Worm (Caenorhabditis elegans) whole organism, young adult: ENCODE measurements around the gene T26C12.3.

Experiments
- B0035.1 ChIP-seq: sonication (generic microtip); optimal IDR thresholded peaks from 2 replicates; lab custom pipeline; 2016; ENCODE audit warnings: missing genetic modification characterization, mild to moderate bottlenecking, missing compliant biosample characterization, missing genotype, missing genetic modification reagents
- C17E4.6 ChIP-seq: fragments of 200-800 bp; sonication (Bioruptor generic); IDR thresholded peaks from 2 replicates; pipeline ENCODE4 v1.3.6; 2022; ENCODE audit warnings: missing genetic modification reagents, missing genetic modification characterization, missing compliant biosample characterization
- F37B4.10 ChIP-seq: fragments of 200-800 bp; sonication (Bioruptor generic); IDR thresholded peaks from 2 replicates; pipeline ENCODE4 v1.3.6; 2022; ENCODE audit warnings: missing genetic modification characterization, missing compliant biosample characterization
- F49E8.2 ChIP-seq: sonication (generic microtip); optimal IDR thresholded peaks from 3 replicates; lab custom pipeline; 2017; ENCODE audit warnings: missing genetic modification characterization, mild to moderate bottlenecking, missing compliant biosample characterization, antibody characterized with exemption, moderate library complexity; ENCODE audit not compliant: insufficient read depth
- F55B11.4 ChIP-seq: sonication (generic microtip); optimal IDR thresholded peaks from 2 replicates; lab custom pipeline; 2016; ENCODE audit warnings: missing compliant biosample characterization, missing genetic modification characterization, borderline replicate concordance; ENCODE audit not compliant: insufficient read depth
- K11D2.4 ChIP-seq: fragments of 200-800 bp; sonication (Bioruptor generic); IDR thresholded peaks from 2 replicates; pipeline ENCODE4 v1.3.6; 2022; ENCODE audit warnings: missing genetic modification reagents, missing genetic modification characterization, missing compliant biosample characterization
- T07F8.4 ChIP-seq: sonication (generic microtip); optimal IDR thresholded peaks from 2 replicates; lab custom pipeline; 2016; ENCODE audit warnings: mild to moderate bottlenecking, missing genetic modification characterization, moderate library complexity, missing compliant biosample characterization
- T26A5.8 ChIP-seq: sonication (generic microtip); optimal IDR thresholded peaks from 2 replicates; lab custom pipeline; 2016; ENCODE audit warnings: missing genetic modification characterization, missing compliant biosample characterization
- Y53G8AR.9 ChIP-seq: fragments of 200-800 bp; sonication (Bioruptor generic); conservative IDR thresholded peaks from 2 replicates; pipeline ENCODE4 v1.3.6; 2022; ENCODE audit warnings: missing genetic modification reagents, missing genetic modification characterization, missing compliant biosample characterization
- ZK185.1 ChIP-seq: sonication (generic microtip); optimal IDR thresholded peaks from 2 replicates; lab custom pipeline; 2016; ENCODE audit warnings: mild to moderate bottlenecking, missing genetic modification characterization, missing compliant biosample characterization; ENCODE audit not compliant: poor library complexity, severe bottlenecking
- akir-1 ChIP-seq: fragments of 200-800 bp; sonication (Bioruptor generic); optimal IDR thresholded peaks from 2 replicates; lab custom pipeline; 2018; ENCODE audit warnings: mild to moderate bottlenecking, missing genetic modification characterization, moderate library complexity, missing compliant biosample characterization
- ama-1 ChIP-seq, 3 experiments: fragments of 150-350 bp in 1 of 3; sonication (generic microtip) in 2 of 3; optimal IDR thresholded peaks; 2 replicates each; lab custom pipeline; 2014 to 2018; ENCODE audit warnings: missing biosample characterization in 2 of 3, missing genetic modification characterization in 2 of 3, missing genetic modification reagents in 2 of 3
- attf-3 ChIP-seq: fragments of 200-800 bp; sonication (Bioruptor generic); conservative IDR thresholded peaks from 2 replicates; pipeline ENCODE4 v1.3.6; 2022; ENCODE audit warnings: missing genetic modification reagents, missing genetic modification characterization, missing compliant biosample characterization
- attf-5 ChIP-seq: fragments of 200-800 bp; sonication (Bioruptor generic); optimal IDR thresholded peaks from 2 replicates; lab custom pipeline; 2018; ENCODE audit warnings: mild to moderate bottlenecking, missing genetic modification characterization, missing compliant biosample characterization
- attf-6 ChIP-seq: fragments of 200-800 bp; sonication (Bioruptor generic); IDR thresholded peaks from 2 replicates; pipeline ENCODE4 v1.3.6; 2022; ENCODE audit warnings: missing genetic modification reagents, missing genetic modification characterization, missing compliant biosample characterization
- bed-2 ChIP-seq: fragments of 200-800 bp; sonication (Bioruptor generic); IDR thresholded peaks from 2 replicates; pipeline ENCODE4 v1.3.6; 2022; ENCODE audit warnings: missing genetic modification reagents, missing genetic modification characterization, missing compliant biosample characterization
- ceh-40 ChIP-seq: fragments of 200-800 bp; sonication (Bioruptor generic); IDR thresholded peaks from 2 replicates; pipeline ENCODE4 v1.3.6; 2022; ENCODE audit warnings: missing genetic modification characterization, missing compliant biosample characterization
- die-1 ChIP-seq: sonication (generic microtip); optimal IDR thresholded peaks from 2 replicates; lab custom pipeline; 2016; ENCODE audit warnings: missing genotype, mild to moderate bottlenecking, missing genetic modification characterization, missing compliant biosample characterization
- egrh-3 ChIP-seq: fragments of 200-800 bp; sonication (Bioruptor generic); IDR thresholded peaks from 2 replicates; pipeline ENCODE4 v1.3.6; 2022; ENCODE audit warnings: missing genetic modification reagents, missing genetic modification characterization, missing compliant biosample characterization
- him-1 ChIP-seq: sonication (generic microtip); optimal IDR thresholded peaks from 2 replicates; lab custom pipeline; 2016; ENCODE audit warnings: missing genotype, missing genetic modification reagents, missing genetic modification characterization, missing compliant biosample characterization
- hlh-26 ChIP-seq: fragments of 200-800 bp; sonication (Bioruptor generic); conservative IDR thresholded peaks from 2 replicates; pipeline ENCODE4 v1.3.6; 2022; ENCODE audit warnings: missing genetic modification reagents, missing genetic modification characterization, missing compliant biosample characterization
- hsf-1 ChIP-seq: fragments of 200-800 bp; sonication (Bioruptor generic); IDR thresholded peaks from 2 replicates; pipeline ENCODE4 v1.3.6; 2022; ENCODE audit warnings: missing genetic modification reagents, missing genetic modification characterization, missing compliant biosample characterization
- lin-35 ChIP-seq, 3 experiments: fragments of 150-350 bp in 2 of 3; sonication (generic microtip) in 1 of 3; optimal IDR thresholded peaks; 2 replicates each; lab custom pipeline; 2014 to 2018; ENCODE audit warnings: missing biosample characterization in 3 of 3, missing genetic modification characterization in 3 of 3, missing genetic modification reagents in 3 of 3
- lin-40 ChIP-seq: sonication (generic microtip); optimal IDR thresholded peaks from 2 replicates; lab custom pipeline; 2016; ENCODE audit warnings: missing genetic modification characterization, mild to moderate bottlenecking, missing compliant biosample characterization, missing genotype, missing genetic modification reagents
- lir-1 ChIP-seq: fragments of 200-800 bp; sonication (Bioruptor generic); conservative IDR thresholded peaks from 2 replicates; pipeline ENCODE4 v1.3.6; 2022; ENCODE audit warnings: missing genetic modification reagents, missing genetic modification characterization, missing compliant biosample characterization
- lsy-27 ChIP-seq: sonication (generic microtip); optimal IDR thresholded peaks from 2 replicates; lab custom pipeline; 2017; ENCODE audit warnings: missing genetic modification characterization, mild to moderate bottlenecking, missing compliant biosample characterization, antibody characterized with exemption, missing genotype, borderline replicate concordance; ENCODE audit not compliant: insufficient read depth
- madf-8 ChIP-seq: fragments of 200-800 bp; sonication (Bioruptor generic); conservative IDR thresholded peaks from 2 replicates; pipeline ENCODE4 v1.3.6; 2022; ENCODE audit warnings: missing genetic modification reagents, missing genetic modification characterization, missing compliant biosample characterization
- mcd-1 ChIP-seq: fragments of 200-800 bp; sonication (Bioruptor generic); IDR thresholded peaks from 2 replicates; pipeline ENCODE4 v1.3.6; 2022; ENCODE audit warnings: missing genetic modification reagents, missing genetic modification characterization, missing compliant biosample characterization
- mes-4 ChIP-seq: sonication (generic microtip); optimal IDR thresholded peaks from 2 replicates; lab custom pipeline; 2016; ENCODE audit warnings: missing genotype, missing genetic modification characterization, missing compliant biosample characterization
- mxl-1 ChIP-seq: sonication (generic microtip); optimal IDR thresholded peaks from 2 replicates; lab custom pipeline; 2016; ENCODE audit warnings: missing genetic modification characterization, missing compliant biosample characterization
- nfya-2 ChIP-seq: fragments of 200-800 bp; sonication (Bioruptor generic); IDR thresholded peaks from 2 replicates; pipeline ENCODE4 v1.3.6; 2022; ENCODE audit warnings: missing genetic modification reagents, missing genetic modification characterization, missing compliant biosample characterization
- nfyb-1 ChIP-seq: fragments of 200-800 bp; sonication (Bioruptor generic); IDR thresholded peaks from 2 replicates; pipeline ENCODE4 v1.3.6; 2022; ENCODE audit warnings: missing genetic modification reagents, missing genetic modification characterization, missing compliant biosample characterization
- nhr-120 ChIP-seq: fragments of 200-800 bp; sonication (Bioruptor generic); IDR thresholded peaks from 2 replicates; pipeline ENCODE4 v1.3.6; 2022; ENCODE audit warnings: missing genetic modification characterization, missing compliant biosample characterization
- nhr-80 ChIP-seq: sonication (generic microtip); optimal IDR thresholded peaks from 2 replicates; lab custom pipeline; 2016; ENCODE audit warnings: missing genetic modification characterization, missing compliant biosample characterization
- nhr-90 ChIP-seq: sonication (generic microtip); optimal IDR thresholded peaks from 2 replicates; lab custom pipeline; 2016; ENCODE audit warnings: missing genotype, mild to moderate bottlenecking, missing genetic modification characterization, missing compliant biosample characterization
- pha-4 ChIP-seq: fragments of 150-350 bp; sonication (generic microtip); optimal IDR thresholded peaks from 2 replicates; lab custom pipeline; 2014; ENCODE audit warnings: missing biosample characterization, missing genetic modification reagents, missing genetic modification characterization
- rec-8 ChIP-seq, 2 experiments: sonication (generic microtip); optimal IDR thresholded peaks; 2 replicates each; lab custom pipeline; 2016; ENCODE audit warnings: mild to moderate bottlenecking in 2 of 2, missing genetic modification characterization in 2 of 2, missing genetic modification reagents in 2 of 2, missing genotype in 2 of 2, missing biosample characterization in 1 of 2, missing compliant biosample characterization in 1 of 2, moderate library complexity in 1 of 2
- repo-1 ChIP-seq: sonication (generic microtip); optimal IDR thresholded peaks from 2 replicates; lab custom pipeline; 2017; ENCODE audit warnings: mild to moderate bottlenecking, missing genetic modification characterization, missing compliant biosample characterization
- sdz-38 ChIP-seq: sonication (generic microtip); optimal IDR thresholded peaks from 2 replicates; lab custom pipeline; 2016; ENCODE audit warnings: missing genotype, missing genetic modification characterization, missing compliant biosample characterization
- snpc-1.1 ChIP-seq: sonication (generic microtip); optimal IDR thresholded peaks from 2 replicates; lab custom pipeline; 2017; ENCODE audit warnings: missing genetic modification characterization, mild to moderate bottlenecking, missing compliant biosample characterization, antibody characterized with exemption, moderate library complexity, missing genotype, missing genetic modification reagents; ENCODE audit not compliant: insufficient read depth
- tbp1 ChIP-seq: fragments of 200-800 bp; sonication (Bioruptor generic); optimal IDR thresholded peaks from 2 replicates; lab custom pipeline; 2018; ENCODE audit warnings: mild to moderate bottlenecking, missing genetic modification characterization, missing compliant biosample characterization
- tlf-1 ChIP-seq: fragments of 200-800 bp; sonication (Bioruptor generic); optimal IDR thresholded peaks from 2 replicates; lab custom pipeline; 2018; ENCODE audit warnings: mild to moderate bottlenecking, missing genetic modification characterization, missing compliant biosample characterization
- unc-130 ChIP-seq: sonication (generic microtip); optimal IDR thresholded peaks from 2 replicates; lab custom pipeline; 2016; ENCODE audit warnings: missing genetic modification reagents, missing genetic modification characterization, missing compliant biosample characterization
- unc-62 ChIP-seq: fragments of 150-350 bp; optimal IDR thresholded peaks from 2 replicates; lab custom pipeline; 2014; ENCODE audit warnings: missing biosample characterization, missing genetic modification reagents, missing genetic modification characterization
- ztf-22 ChIP-seq: fragments of 200-800 bp; sonication (Bioruptor generic); optimal IDR thresholded peaks from 2 replicates; lab custom pipeline; 2018; ENCODE audit warnings: mild to moderate bottlenecking, missing genetic modification characterization, moderate library complexity, missing compliant biosample characterization
- ztf-6 ChIP-seq: fragments of 200-800 bp; sonication (Bioruptor generic); IDR thresholded peaks from 2 replicates; pipeline ENCODE4 v1.3.6; 2022; ENCODE audit warnings: missing genetic modification reagents, missing genetic modification characterization, missing compliant biosample characterization

Gene T26C12.3

DNA sequence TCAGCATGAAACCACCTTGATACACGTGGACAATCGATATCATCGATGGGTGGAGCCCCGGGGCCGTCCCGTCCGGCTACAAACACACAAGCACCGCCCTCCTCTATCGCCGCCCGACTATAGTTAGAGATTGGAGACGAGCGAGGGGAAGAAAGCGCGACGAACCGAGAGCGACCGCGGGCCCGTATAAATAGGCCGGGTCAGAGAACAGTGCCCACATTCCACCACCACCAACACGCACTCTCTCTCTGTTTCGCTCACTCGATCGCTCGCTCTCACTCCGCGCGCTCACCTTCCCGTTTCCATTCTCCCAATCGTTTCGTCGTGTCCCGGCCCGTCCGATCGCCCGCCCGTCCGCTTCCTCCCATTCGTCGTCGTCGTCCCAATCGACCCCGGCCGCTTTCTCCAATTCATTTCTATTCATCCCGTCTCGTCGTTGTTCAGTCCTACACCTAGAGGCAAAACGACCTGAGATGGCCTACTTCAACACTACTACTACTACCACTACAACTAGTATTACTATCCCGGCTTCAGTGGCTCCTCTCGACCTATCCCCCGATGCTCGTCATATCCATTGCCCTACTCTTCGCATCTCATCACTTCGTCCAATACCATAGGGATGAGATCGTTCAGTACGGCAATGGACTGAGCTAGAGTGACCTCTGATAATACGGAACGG is 40.4 kb downstream of the T26C12.3 start (continued):
- TF ChIP-seq nhr-90 (no peak), ZK185.1 (tag; lab: Kevin White, UChicago) (peak; percentile 62), madf-8 (GFP tag; lab: Robert Waterston, UW) (no peak), rec-8 (tag; optimal IDR thresholded peaks at IDR 0.05; lab: Kevin White, UChicago) (peak in 1 of 2 experiments; percentile 18), nfyb-1 (GFP tag; lab: Robert Waterston, UW) (peak; percentile 79), lin-35 (GFP tag; optimal IDR thresholded peaks at IDR 0.05; lab: Kevin White, UChicago) (no peak), ama-1 (optimal IDR thresholded peaks at IDR 0.05; lab: Kevin White, UChicago) (peak; percentile 70), ama-1 (GFP tag; optimal IDR thresholded peaks at IDR 0.05; lab: Kevin White, UChicago) (no peak), nhr-120 (GFP tag; lab: Robert Waterston, UW) (no peak), F49E8.2 (no peak), sdz-38 (tag; lab: Kevin White, UChicago) (no peak), hlh-26 (GFP tag; lab: Robert Waterston, UW) (no peak), B0035.1 (tag; lab: Kevin White, UChicago) (no peak), attf-6 (GFP tag; lab: Robert Waterston, UW) (no peak), mcd-1 (GFP tag; lab: Robert Waterston, UW) (peak; percentile 53), ztf-6 (GFP tag; lab: Robert Waterston, UW) (no peak), tlf-1 (no peak), attf-3 (GFP tag; lab: Robert Waterston, UW) (no peak), snpc-1.1 (no peak), egrh-3 (GFP tag; lab: Robert Waterston, UW) (peak; percentile 86), tbp1 (peak; percentile 51), mxl-1 (tag; lab: Kevin White, UChicago) (no peak), lin-40 (tag; lab: Kevin White, UChicago) (peak; percentile 54), ceh-40 (GFP tag; lab: Robert Waterston, UW) (no peak), die-1 (tag; lab: Kevin White, UChicago) (peak; percentile 25), akir-1 (peak; percentile 50), pha-4 (tag; lab: Kevin White, UChicago) (no peak), T26A5.8 (no peak), K11D2.4 (GFP tag; lab: Robert Waterston, UW) (no peak; the same call in 1 of the 2 replicates), lsy-27 (tag; lab: Kevin White, UChicago) (no peak), unc-62 (no peak), nhr-80 (tag; lab: Kevin White, UChicago) (peak; percentile 73), F37B4.10 (GFP tag; lab: Robert Waterston, UW) (0 out of 2 replicates have a peak, but pooled peaks have one; percentile 50), bed-2 (GFP tag; lab: Robert Waterston, UW) (no peak), F55B11.4 (tag; lab: Kevin White, UChicago) (no peak), lir-1 (GFP tag; lab: Robert Waterston, UW) (no peak), unc-130 (no peak), mes-4 (no peak), nfya-2 (GFP tag; lab: Robert Waterston, UW) (no peak), C17E4.6 (GFP tag; lab: Robert Waterston, UW) (no peak; the same call in 1 of the 2 replicates), ztf-22 (GFP tag; lab: Kevin White, UChicago) (no peak), him-1 (no peak), attf-5 (GFP tag; lab: Kevin White, UChicago) (peak; percentile 53), hsf-1 (GFP tag; lab: Robert Waterston, UW) (no peak), T07F8.4 (tag; lab: Kevin White, UChicago) (no peak), repo-1 (tag; lab: Kevin White, UChicago) (peak; percentile 38), Y53G8AR.9 (GFP tag; lab: Robert Waterston, UW) (no peak)
